Worm (Caenorhabditis elegans): ENCODE measurements around the gene pitr-2.

DNA sequence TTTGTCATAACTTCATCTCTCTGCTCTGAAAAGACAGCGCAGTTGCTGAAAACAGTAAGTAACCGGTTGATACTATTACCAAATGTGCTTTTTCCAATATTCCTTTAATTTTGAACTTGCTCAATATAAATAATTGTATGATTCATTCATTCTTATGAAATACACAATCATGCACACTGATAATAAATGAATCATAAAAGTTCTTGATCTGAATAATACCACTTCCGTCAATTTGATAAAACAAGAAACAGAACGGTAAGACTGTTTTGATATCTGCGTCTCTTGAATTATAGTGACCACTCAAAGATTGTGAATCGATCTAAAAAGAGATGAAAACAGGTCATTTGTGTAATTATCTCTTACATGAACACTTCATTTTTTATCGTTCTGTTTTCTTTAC lies 11.2 kb downstream of the pitr-2 start, which contains the start of gene F21C10.4:
- no peak for TF ChIP-seq unc-62 (GFP tag; optimal IDR thresholded peaks at IDR 0.05 in 1 of 2)
- no peak for TF ChIP-seq unc-62 (tag; optimal IDR thresholded peaks at IDR 0.05)
- TF ChIP-seq aly-2 (tag; optimal IDR thresholded peaks at IDR 0.05): no peak
- TF ChIP-seq pqm-1 (tag; optimal IDR thresholded peaks at IDR 0.05): no peak
- TF ChIP-seq set-16 (GFP tag; IDR thresholded peaks at IDR 0.05): no peak
- TF ChIP-seq ZK546.5 (tag; optimal IDR thresholded peaks at IDR 0.05): no peak
- no peak for TF ChIP-seq zag-1 (tag; optimal IDR thresholded peaks at IDR 0.05)
